Fruit fly (Drosophila melanogaster) whole organism, pupa: ENCODE data around the gene mamo.

ENCODE experiments used
- CG10348 ChIP-seq: fragments of 200-800 bp; sonication (Bioruptor generic); IDR thresholded peaks from 2 replicates; pipeline ENCODE4 v1.3.6; 2022; ENCODE audit warnings: missing biosample characterization, missing genetic modification characterization
- CG12605 ChIP-seq: fragments of 200-800 bp; sonication (Bioruptor generic); IDR thresholded peaks from 2 replicates; pipeline ENCODE4 v1.3.6; 2022; ENCODE audit warnings: missing biosample characterization, missing genetic modification characterization
- CG13204 ChIP-seq: fragments of 200-800 bp; sonication (Bioruptor generic); optimal IDR thresholded peaks from 2 replicates; lab custom pipeline; 2018; ENCODE audit warnings: missing biosample characterization, mild to moderate bottlenecking, missing genetic modification characterization, moderate library complexity
- CG14655 ChIP-seq: fragments of 200-800 bp; sonication (Bioruptor generic); optimal IDR thresholded peaks from 3 replicates; lab custom pipeline; 2017; ENCODE audit warnings: mild to moderate bottlenecking, missing biosample characterization, missing genetic modification reagents, missing genetic modification characterization
- CG15710 ChIP-seq: fragments of 200-800 bp; sonication (Bioruptor generic); optimal IDR thresholded peaks from 2 replicates; lab custom pipeline; 2018; ENCODE audit warnings: missing biosample characterization, mild to moderate bottlenecking, missing genetic modification characterization, moderate library complexity
- CG17806 ChIP-seq: fragments of 200-800 bp; sonication (Bioruptor generic); optimal IDR thresholded peaks from 2 replicates; lab custom pipeline; 2018; ENCODE audit warnings: missing biosample characterization, mild to moderate bottlenecking, missing genetic modification characterization, moderate library complexity
- CG32121 ChIP-seq: fragments of 200-800 bp; sonication (Bioruptor generic); IDR thresholded peaks from 2 replicates; pipeline ENCODE4 v1.3.6; 2022; ENCODE audit warnings: missing biosample characterization, missing genetic modification characterization
- CG34367 ChIP-seq: fragments of 200-800 bp; sonication (Bioruptor generic); optimal IDR thresholded peaks from 2 replicates; lab custom pipeline; 2018; ENCODE audit warnings: missing biosample characterization, mild to moderate bottlenecking, missing genetic modification characterization
- CG4496 ChIP-seq: fragments of 200-800 bp; sonication (Bioruptor generic); IDR thresholded peaks from 3 replicates; pipeline ENCODE4 v1.3.6; 2022; ENCODE audit warnings: missing biosample characterization, missing genetic modification characterization
- CG8159 ChIP-seq: fragments of 200-800 bp; sonication (Bioruptor generic); optimal IDR thresholded peaks from 3 replicates; lab custom pipeline; 2018; ENCODE audit warnings: missing biosample characterization, mild to moderate bottlenecking, missing genetic modification characterization, moderate library complexity
- CG8301 ChIP-seq: fragments of 200-800 bp; sonication (Bioruptor generic); optimal IDR thresholded peaks from 2 replicates; lab custom pipeline; 2018; ENCODE audit warnings: missing biosample characterization, mild to moderate bottlenecking, missing genetic modification characterization
- CG9948 ChIP-seq: fragments of 200-800 bp; sonication (Bioruptor generic); optimal IDR thresholded peaks from 2 replicates; lab custom pipeline; 2018; ENCODE audit warnings: missing biosample characterization, mild to moderate bottlenecking, missing genetic modification characterization, moderate library complexity
- D1 ChIP-seq: fragments of 200-800 bp; sonication (Bioruptor generic); optimal IDR thresholded peaks from 2 replicates; lab custom pipeline; 2018; ENCODE audit warnings: missing biosample characterization, mild to moderate bottlenecking, missing genetic modification characterization, moderate library complexity
- EcR ChIP-seq: fragments of 200-800 bp; sonication (Bioruptor generic); optimal IDR thresholded peaks from 3 replicates; lab custom pipeline; 2019; ENCODE audit warnings: missing biosample characterization, missing genetic modification characterization, mild to moderate bottlenecking, moderate library complexity, missing genetic modification reagents
- Ets98B ChIP-seq: fragments of 200-800 bp; sonication (Bioruptor generic); IDR thresholded peaks from 2 replicates; pipeline ENCODE4 v1.3.6; 2022; ENCODE audit warnings: missing biosample characterization, missing genetic modification characterization
- Pif1A ChIP-seq: fragments of 200-800 bp; sonication (Bioruptor generic); optimal IDR thresholded peaks from 3 replicates; lab custom pipeline; 2016; ENCODE audit warnings: missing biosample characterization, missing genetic modification characterization
- Pif1B ChIP-seq: fragments of 200-800 bp; sonication (Bioruptor generic); optimal IDR thresholded peaks from 3 replicates; lab custom pipeline; 2016; ENCODE audit warnings: missing biosample characterization, missing genetic modification characterization
- Snoo ChIP-seq: fragments of 200-800 bp; sonication (Bioruptor generic); optimal IDR thresholded peaks from 3 replicates; lab custom pipeline; 2017; ENCODE audit warnings: missing biosample characterization, mild to moderate bottlenecking, missing genetic modification characterization, inconsistent platforms
- fd96Ca ChIP-seq: fragments of 200-800 bp; sonication (Bioruptor generic); IDR thresholded peaks from 3 replicates; pipeline ENCODE4 v1.3.6; 2022; ENCODE audit warnings: missing biosample characterization, missing genetic modification characterization
- gl ChIP-seq: fragments of 200-800 bp; sonication (Bioruptor generic); optimal IDR thresholded peaks from 2 replicates; lab custom pipeline; 2018; ENCODE audit warnings: missing biosample characterization, mild to moderate bottlenecking, missing genetic modification characterization
- rn ChIP-seq: fragments of 200-800 bp; sonication (Bioruptor generic); IDR thresholded peaks from 2 replicates; pipeline ENCODE4 v1.3.6; 2022; ENCODE audit warnings: missing biosample characterization, missing genetic modification characterization

Gene mamo

dm6 chrX:13994783-13995341, 4.5 kb upstream of the mamo start:
- TF ChIP-seq CG13204 (GFP tag; lab: Kevin White, UChicago) (peak; percentile 66), fd96Ca (peak; percentile 86), CG15710 (tag; lab: Kevin White, UChicago) (peak; percentile 81), Pif1B (GFP tag; lab: Kevin White, UChicago) (peak; percentile 62), rn (GFP tag; lab: Robert Waterston, UW) (peak; percentile 36; the same call in 1 of the 2 replicates), CG8301 (tag; lab: Kevin White, UChicago) (peak; percentile 27), CG4496 (peak; percentile 75; the same call in 2 of the 3 replicates), EcR (peak; percentile 41), CG9948 (tag; lab: Kevin White, UChicago) (peak; percentile 46), CG14655 (peak; percentile 70), CG32121 (GFP tag; lab: Robert Waterston, UW) (peak; percentile 75; the same call in 1 of the 2 replicates), CG34367 (tag; lab: Kevin White, UChicago) (peak; percentile 60), CG10348 (GFP tag; lab: Robert Waterston, UW) (no peak), Pif1A (GFP tag; lab: Kevin White, UChicago) (peak; percentile 65), CG12605 (GFP tag; lab: Robert Waterston, UW) (peak; percentile 61), CG17806 (peak; percentile 56), gl (tag; lab: Kevin White, UChicago) (peak; percentile 93), CG8159 (tag; lab: Kevin White, UChicago) (peak; percentile 59), Snoo (peak; percentile 30), D1 (peak; percentile 59), Ets98B (GFP tag; lab: Robert Waterston, UW) (peak; percentile 47)

- TF ChIP-seq CG10348 (GFP tag; lab: Robert Waterston, UW) (no peak), gl (tag; lab: Kevin White, UChicago) (peak; percentile 96), CG4496 (peak; percentile 93), CG17806 (peak; percentile 71), CG34367 (tag; lab: Kevin White, UChicago) (peak; percentile 87), Pif1B (GFP tag; lab: Kevin White, UChicago) (peak; percentile 77), Pif1A (GFP tag; lab: Kevin White, UChicago) (peak; percentile 79), CG9948 (tag; lab: Kevin White, UChicago) (peak; percentile 77), CG32121 (GFP tag; lab: Robert Waterston, UW) (peak; percentile 46; the same call in 1 of the 2 replicates), EcR (no peak), CG14655 (peak; percentile 83), CG12605 (GFP tag; lab: Robert Waterston, UW) (peak; percentile 96), rn (GFP tag; lab: Robert Waterston, UW) (peak; percentile 66), CG15710 (tag; lab: Kevin White, UChicago) (peak; percentile 82), D1 (peak; percentile 14), CG8159 (tag; lab: Kevin White, UChicago) (peak; percentile 84), Snoo (peak; percentile 72), CG13204 (GFP tag; lab: Kevin White, UChicago) (peak; percentile 92), fd96Ca (peak; percentile 73; the same call in 2 of the 3 replicates), CG8301 (tag; lab: Kevin White, UChicago) (peak; percentile 73), Ets98B (GFP tag; lab: Robert Waterston, UW) (peak; percentile 66)
- TF ChIP-seq, all 21 proteins: peak for 19
These were observed 2.9 kb upstream of the mamo start for dm6 chrX:13993144-13993700.

- TF ChIP-seq fd96Ca (peak; percentile 90), rn (GFP tag; lab: Robert Waterston, UW) (peak; percentile 53; the same call in 1 of the 2 replicates), CG15710 (tag; lab: Kevin White, UChicago) (peak; percentile 64), CG8301 (tag; lab: Kevin White, UChicago) (peak; percentile 50), CG8159 (tag; lab: Kevin White, UChicago) (peak; percentile 54), CG10348 (GFP tag; lab: Robert Waterston, UW) (no peak), CG14655 (peak; percentile 70), EcR (peak; percentile 11), Ets98B (GFP tag; lab: Robert Waterston, UW) (peak; percentile 87), CG12605 (GFP tag; lab: Robert Waterston, UW) (peak; percentile 96), CG13204 (GFP tag; lab: Kevin White, UChicago) (peak; percentile 85), D1 (no peak), CG34367 (tag; lab: Kevin White, UChicago) (peak; percentile 75), CG17806 (peak; percentile 43), Pif1A (GFP tag; lab: Kevin White, UChicago) (peak; percentile 70), CG32121 (GFP tag; lab: Robert Waterston, UW) (peak; percentile 88), CG9948 (tag; lab: Kevin White, UChicago) (peak; percentile 47), CG4496 (peak; percentile 95), Snoo (peak; percentile 80), gl (tag; lab: Kevin White, UChicago) (peak; percentile 84), Pif1B (GFP tag; lab: Kevin White, UChicago) (peak; percentile 72)
These were observed 1.5 kb downstream of the mamo start for dm6 chrX:13988861-13989260.

dm6 chrX:13986496-13986895, 3.8 kb downstream of the mamo start:
- TF ChIP-seq CG17806 (peak; percentile 2), CG4496 (peak; percentile 91; the same call in 2 of the 3 replicates), gl (tag; lab: Kevin White, UChicago) (peak; percentile 79), Ets98B (GFP tag; lab: Robert Waterston, UW) (peak; percentile 82), CG10348 (GFP tag; lab: Robert Waterston, UW) (no peak), Pif1A (GFP tag; lab: Kevin White, UChicago) (peak; percentile 32), D1 (no peak), CG9948 (tag; lab: Kevin White, UChicago) (no peak), EcR (peak; percentile 12), Pif1B (GFP tag; lab: Kevin White, UChicago) (peak; percentile 38), rn (GFP tag; lab: Robert Waterston, UW) (no peak), CG8301 (tag; lab: Kevin White, UChicago) (peak; percentile 42), Snoo (peak; percentile 23), CG32121 (GFP tag; lab: Robert Waterston, UW) (peak; percentile 71), CG8159 (tag; lab: Kevin White, UChicago) (peak; percentile 19), CG14655 (peak; percentile 59), CG13204 (GFP tag; lab: Kevin White, UChicago) (peak; percentile 56), CG15710 (tag; lab: Kevin White, UChicago) (peak; percentile 38), fd96Ca (peak; percentile 66; the same call in 2 of the 3 replicates), CG34367 (tag; lab: Kevin White, UChicago) (peak; percentile 35), CG12605 (GFP tag; lab: Robert Waterston, UW) (peak; percentile 92)
